Fruit fly (Drosophila melanogaster) whole organism, pupa: Measurements from ENCODE around the gene kek5.

Experiments
- CG15710 ChIP-seq: fragments of 200-800 bp; sonication (Bioruptor generic); optimal IDR thresholded peaks from 2 replicates; lab custom pipeline; 2018; ENCODE audit warnings: missing biosample characterization, mild to moderate bottlenecking, missing genetic modification characterization, moderate library complexity
- CG32121 ChIP-seq: fragments of 200-800 bp; sonication (Bioruptor generic); IDR thresholded peaks from 2 replicates; pipeline ENCODE4 v1.3.6; 2022; ENCODE audit warnings: missing biosample characterization, missing genetic modification characterization
- CG8301 ChIP-seq: fragments of 200-800 bp; sonication (Bioruptor generic); optimal IDR thresholded peaks from 2 replicates; lab custom pipeline; 2018; ENCODE audit warnings: missing biosample characterization, mild to moderate bottlenecking, missing genetic modification characterization
- D1 ChIP-seq: fragments of 200-800 bp; sonication (Bioruptor generic); optimal IDR thresholded peaks from 2 replicates; lab custom pipeline; 2018; ENCODE audit warnings: missing biosample characterization, mild to moderate bottlenecking, missing genetic modification characterization, moderate library complexity
- Ets98B ChIP-seq: fragments of 200-800 bp; sonication (Bioruptor generic); IDR thresholded peaks from 2 replicates; pipeline ENCODE4 v1.3.6; 2022; ENCODE audit warnings: missing biosample characterization, missing genetic modification characterization
- gl ChIP-seq: fragments of 200-800 bp; sonication (Bioruptor generic); optimal IDR thresholded peaks from 2 replicates; lab custom pipeline; 2018; ENCODE audit warnings: missing biosample characterization, mild to moderate bottlenecking, missing genetic modification characterization

- no peak for TF ChIP-seq CG8301 (tag; lab: Kevin White, UChicago)
- TF ChIP-seq CG15710 (tag; lab: Kevin White, UChicago): no peak
- TF ChIP-seq CG32121: no peak
- TF ChIP-seq gl: peak; percentile 13
- TF ChIP-seq D1 (tag; lab: Kevin White, UChicago): no peak
- TF ChIP-seq Ets98B (GFP tag; lab: Robert Waterston, UW): no peak
These were observed 38.5 kb upstream of the kek5 start for dm6 chrX:19314283-19315178.
